Fruit fly (Drosophila melanogaster) whole organism, prepupa: ENCODE results near the gene CG7879.

ENCODE experiments used
- Blimp-1 ChIP-seq: fragments of 200-800 bp; sonication (Bioruptor generic); optimal IDR thresholded peaks from 3 replicates; lab custom pipeline; 2017; ENCODE audit warnings: missing biosample characterization, missing genetic modification characterization, mild to moderate bottlenecking, moderate library complexity, missing genetic modification reagents
- CG10669 ChIP-seq: fragments of 200-800 bp; sonication (Bioruptor generic); optimal IDR thresholded peaks from 3 replicates; lab custom pipeline; 2018; ENCODE audit warnings: missing biosample characterization, mild to moderate bottlenecking, missing genetic modification characterization, moderate library complexity
- CG11902 ChIP-seq: fragments of 200-800 bp; sonication (Bioruptor generic); optimal IDR thresholded peaks from 3 replicates; lab custom pipeline; 2016; ENCODE audit warnings: missing biosample characterization, missing genetic modification characterization
- CG15336 ChIP-seq: fragments of 200-800 bp; sonication (Bioruptor generic); IDR thresholded peaks from 2 replicates; pipeline ENCODE4 v1.3.6; 2022; ENCODE audit warnings: missing biosample characterization, missing genetic modification characterization
- CG16779 ChIP-seq: fragments of 200-800 bp; sonication (Bioruptor generic); optimal IDR thresholded peaks from 3 replicates; lab custom pipeline; 2017; ENCODE audit warnings: missing biosample characterization, mild to moderate bottlenecking, missing genetic modification characterization
- CG3032 ChIP-seq: fragments of 200-800 bp; optimal IDR thresholded peaks from 2 replicates; lab custom pipeline; 2019; ENCODE audit warnings: missing biosample characterization, mild to moderate bottlenecking, missing genetic modification characterization, moderate library complexity
- CG32006 ChIP-seq: fragments of 200-800 bp; sonication (Bioruptor generic); optimal IDR thresholded peaks from 3 replicates; lab custom pipeline; 2017; ENCODE audit warnings: missing biosample characterization, mild to moderate bottlenecking, missing genetic modification characterization
- CG34406 ChIP-seq: fragments of 200-800 bp; sonication (Bioruptor generic); optimal IDR thresholded peaks from 3 replicates; lab custom pipeline; 2016; ENCODE audit warnings: missing biosample characterization, missing genetic modification characterization
- CG3919 ChIP-seq: fragments of 200-800 bp; sonication (Bioruptor generic); optimal IDR thresholded peaks from 3 replicates; lab custom pipeline; 2016; ENCODE audit warnings: missing biosample characterization, missing genetic modification characterization
- CG6163 ChIP-seq: fragments of 200-800 bp; sonication (Bioruptor generic); IDR thresholded peaks from 3 replicates; pipeline ENCODE4 v1.3.6; 2022; ENCODE audit warnings: missing biosample characterization, missing genetic modification characterization
- CG6276 ChIP-seq: fragments of 200-800 bp; sonication (Bioruptor generic); optimal IDR thresholded peaks from 2 replicates; lab custom pipeline; 2017; ENCODE audit warnings: missing biosample characterization, mild to moderate bottlenecking, missing genetic modification characterization
- CG6792 ChIP-seq: fragments of 200-800 bp; sonication (Bioruptor generic); optimal IDR thresholded peaks from 3 replicates; lab custom pipeline; 2016; ENCODE audit warnings: missing biosample characterization, missing genetic modification characterization
- CG6808 ChIP-seq: fragments of 200-800 bp; sonication (Bioruptor generic); optimal IDR thresholded peaks from 3 replicates; lab custom pipeline; 2017; ENCODE audit warnings: missing biosample characterization, missing genetic modification characterization, mild to moderate bottlenecking, moderate library complexity, missing genetic modification reagents
- CG6854 ChIP-seq: fragments of 200-800 bp; sonication (Bioruptor generic); optimal IDR thresholded peaks from 2 replicates; lab custom pipeline; 2017; ENCODE audit warnings: missing biosample characterization, mild to moderate bottlenecking, missing genetic modification characterization
- CG8119 ChIP-seq: fragments of 200-800 bp; sonication (Bioruptor generic); IDR thresholded peaks from 3 replicates; pipeline ENCODE4 v1.3.6; 2022; ENCODE audit warnings: missing biosample characterization, missing genetic modification characterization
- CG8632 ChIP-seq: fragments of 200-800 bp; sonication (Bioruptor generic); optimal IDR thresholded peaks from 3 replicates; lab custom pipeline; 2016; ENCODE audit warnings: missing biosample characterization, missing genetic modification characterization
- Eip78C ChIP-seq: fragments of 200-800 bp; sonication (Bioruptor generic); peaks from one replicate; lab custom pipeline; 2016; ENCODE audit warnings: missing biosample characterization, missing genetic modification characterization
- Ets21C ChIP-seq: fragments of 200-800 bp; sonication (Bioruptor generic); optimal IDR thresholded peaks from 3 replicates; lab custom pipeline; 2016; ENCODE audit warnings: missing biosample characterization, missing genetic modification characterization
- Hr4 ChIP-seq: fragments of 200-800 bp; sonication (Bioruptor generic); optimal IDR thresholded peaks from 3 replicates; lab custom pipeline; 2016; ENCODE audit warnings: missing biosample characterization, missing genetic modification characterization
- Lpt ChIP-seq: fragments of 200-800 bp; sonication (Bioruptor generic); optimal IDR thresholded peaks from 3 replicates; lab custom pipeline; 2016; ENCODE audit warnings: missing biosample characterization, missing genetic modification characterization
- Met ChIP-seq: fragments of 200-800 bp; sonication (Bioruptor generic); optimal IDR thresholded peaks from 3 replicates; lab custom pipeline; 2016; ENCODE audit warnings: missing biosample characterization, missing genetic modification characterization
- OdsH ChIP-seq: fragments of 200-800 bp; sonication (Bioruptor generic); optimal IDR thresholded peaks from 3 replicates; lab custom pipeline; 2016; ENCODE audit warnings: missing biosample characterization, missing genetic modification characterization
- Smox ChIP-seq: fragments of 200-800 bp; sonication (Bioruptor generic); optimal IDR thresholded peaks from 3 replicates; lab custom pipeline; 2016; ENCODE audit warnings: missing biosample characterization, missing genetic modification characterization
- Sox14 ChIP-seq: fragments of 200-800 bp; sonication (Bioruptor generic); optimal IDR thresholded peaks from 3 replicates; lab custom pipeline; 2016; ENCODE audit warnings: missing biosample characterization, missing genetic modification characterization
- Sox15 ChIP-seq: fragments of 200-800 bp; sonication (Bioruptor generic); optimal IDR thresholded peaks from 3 replicates; lab custom pipeline; 2016; ENCODE audit warnings: missing biosample characterization, missing genetic modification characterization
- achi ChIP-seq: fragments of 200-800 bp; sonication (Bioruptor generic); optimal IDR thresholded peaks from 3 replicates; lab custom pipeline; 2016; ENCODE audit warnings: missing biosample characterization, missing genetic modification characterization
- acj6 ChIP-seq: fragments of 200-800 bp; sonication (Bioruptor generic); optimal IDR thresholded peaks from 3 replicates; lab custom pipeline; 2016; ENCODE audit warnings: missing biosample characterization, missing genetic modification characterization
- cyc ChIP-seq: fragments of 200-800 bp; sonication (Bioruptor generic); optimal IDR thresholded peaks from 3 replicates; lab custom pipeline; 2016; ENCODE audit warnings: missing biosample characterization, missing genetic modification characterization
- dac ChIP-seq: fragments of 200-800 bp; sonication (Bioruptor generic); optimal IDR thresholded peaks from 2 replicates; lab custom pipeline; 2017; ENCODE audit warnings: missing biosample characterization, mild to moderate bottlenecking, missing genetic modification characterization
- dsx ChIP-seq: fragments of 200-800 bp; optimal IDR thresholded peaks from 3 replicates; lab custom pipeline; 2019; ENCODE audit warnings: missing biosample characterization, mild to moderate bottlenecking, missing genetic modification characterization, moderate library complexity; ENCODE audit not compliant: poor library complexity, severe bottlenecking
- eg ChIP-seq: fragments of 200-800 bp; sonication (Bioruptor generic); IDR thresholded peaks from 3 replicates; pipeline ENCODE4 v1.3.6; 2022; ENCODE audit warnings: missing biosample characterization, missing genetic modification characterization
- fkh ChIP-seq: fragments of 200-800 bp; sonication (Bioruptor generic); optimal IDR thresholded peaks from 3 replicates; lab custom pipeline; 2017; ENCODE audit warnings: missing biosample characterization, mild to moderate bottlenecking, missing genetic modification characterization, moderate library complexity
- lz ChIP-seq: fragments of 200-800 bp; sonication (Bioruptor generic); optimal IDR thresholded peaks from 3 replicates; lab custom pipeline; 2016; ENCODE audit warnings: missing biosample characterization, missing genetic modification characterization
- pdm3 ChIP-seq: fragments of 200-800 bp; sonication (Bioruptor generic); optimal IDR thresholded peaks from 3 replicates; lab custom pipeline; 2016; ENCODE audit warnings: missing biosample characterization, missing genetic modification characterization
- spab ChIP-seq: fragments of 200-800 bp; sonication (Bioruptor generic); optimal IDR thresholded peaks from 2 replicates; lab custom pipeline; 2017; ENCODE audit warnings: missing biosample characterization, mild to moderate bottlenecking, missing genetic modification characterization, missing genetic modification reagents
- ss ChIP-seq, 2 experiments: fragments of 200-800 bp; sonication (Bioruptor generic); optimal IDR thresholded peaks; 2 replicates in 1 of 2; 3 replicates in 1 of 2; lab custom pipeline; 2017 to 2018; ENCODE audit warnings: mild to moderate bottlenecking in 2 of 2, missing biosample characterization in 2 of 2, missing genetic modification characterization in 2 of 2, moderate library complexity in 1 of 2
- svp ChIP-seq: fragments of 200-800 bp; sonication (Bioruptor generic); peaks from one replicate; lab custom pipeline; 2016; ENCODE audit warnings: missing biosample characterization, missing genetic modification characterization
- topi ChIP-seq: fragments of 200-800 bp; sonication (Bioruptor generic); optimal IDR thresholded peaks from 3 replicates; lab custom pipeline; 2016; ENCODE audit warnings: missing biosample characterization, missing genetic modification characterization
- vri ChIP-seq: fragments of 200-800 bp; sonication (Bioruptor generic); optimal IDR thresholded peaks from 3 replicates; lab custom pipeline; 2016; ENCODE audit warnings: missing biosample characterization, mild to moderate bottlenecking, missing genetic modification characterization

CG7879 gene

DNA sequence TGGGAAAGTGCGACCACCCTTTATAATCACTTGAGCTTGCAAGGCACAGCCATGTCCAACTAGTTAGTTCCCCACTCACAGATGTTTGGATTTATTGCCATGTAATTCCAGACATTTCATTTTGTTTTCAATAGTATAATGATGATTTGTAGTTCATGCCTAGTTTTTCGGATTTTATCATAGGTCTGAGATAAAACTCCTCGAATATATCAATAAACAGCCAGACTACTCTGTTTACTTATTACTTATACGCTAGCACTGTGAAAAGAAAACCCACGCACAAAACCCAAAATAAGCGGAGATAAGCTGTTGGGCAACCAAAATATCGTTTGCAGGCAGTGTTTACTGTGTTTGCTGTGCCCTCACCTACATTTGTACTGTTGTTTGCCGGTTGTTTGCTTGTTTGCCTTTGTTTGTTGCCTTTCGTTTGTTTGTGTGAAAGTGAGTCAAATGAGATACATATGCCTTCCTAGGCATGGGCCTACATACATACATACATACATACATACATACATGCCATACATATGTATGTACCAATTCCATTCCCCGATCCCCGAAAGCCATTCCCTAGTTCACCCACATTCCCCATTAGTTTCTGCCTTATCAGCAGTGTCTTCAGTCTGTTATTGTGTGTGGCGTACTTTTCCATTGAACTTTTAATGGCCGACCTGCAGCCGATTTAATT lies 10.9 kb upstream of the CG7879 start (continued):
- TF ChIP-seq achi (GFP tag; lab: Kevin White, UChicago), result peak; percentile 50
- no peak for TF ChIP-seq Smox (GFP tag; lab: Kevin White, UChicago)
- peak; percentile 55 for TF ChIP-seq Sox14 (GFP tag; lab: Kevin White, UChicago)
- no peak for TF ChIP-seq CG6163 (GFP tag; lab: Robert Waterston, UW)
- peak; percentile 12 for TF ChIP-seq CG3032 (tag; lab: Kevin White, UChicago)
- TF ChIP-seq CG34406 (GFP tag; lab: Kevin White, UChicago), result peak; percentile 41
- TF ChIP-seq CG8119 (GFP tag; lab: Robert Waterston, UW), result peak; percentile 63
- TF ChIP-seq spab, result peak; percentile 18
- TF ChIP-seq CG6808 (GFP tag; lab: Kevin White, UChicago), result no peak

DNA sequence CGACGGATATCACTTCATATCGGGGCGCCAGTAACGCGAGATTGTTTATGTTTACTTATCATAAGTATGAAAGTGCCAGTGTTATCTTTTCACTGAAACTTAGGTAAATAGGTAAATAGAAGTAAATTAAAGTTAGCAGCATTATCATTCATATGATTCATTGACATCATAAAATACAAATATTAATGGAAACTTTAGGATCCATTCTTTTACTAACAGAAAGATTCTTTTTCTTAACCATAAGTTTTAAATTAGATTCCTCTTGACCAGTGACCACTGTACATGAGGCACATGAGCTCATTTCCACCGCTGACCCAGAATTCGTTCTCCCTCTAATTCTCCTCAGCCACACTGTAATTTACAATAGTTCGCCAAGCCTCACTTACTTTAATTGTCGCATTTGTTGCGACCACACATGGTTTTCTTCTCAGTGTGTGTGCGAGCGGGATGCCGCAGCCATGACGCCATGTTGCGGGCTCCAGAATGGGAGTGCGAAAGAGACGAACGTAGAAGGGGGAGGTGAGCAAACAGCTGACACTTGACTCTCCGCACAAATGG lies 10.1 kb upstream of the CG7879 start:
- TF ChIP-seq CG8119 (GFP tag; lab: Robert Waterston, UW) (0 out of 3 replicates have a peak, but pooled peaks have one; percentile 16), dac (GFP tag; lab: Kevin White, UChicago) (no peak), CG6163 (GFP tag; lab: Robert Waterston, UW) (peak; percentile 33; the same call in 1 of the 3 replicates), CG8632 (GFP tag; lab: Kevin White, UChicago) (no peak), achi (GFP tag; lab: Kevin White, UChicago) (peak; percentile 19), CG3919 (GFP tag; lab: Kevin White, UChicago) (peak; percentile 5), lz (GFP tag; lab: Kevin White, UChicago) (no peak), cyc (no peak), Met (GFP tag; lab: Kevin White, UChicago) (no peak), CG6792 (no peak), Eip78C (peak; percentile 52), dsx (GFP tag; lab: Kevin White, UChicago) (no peak), svp (GFP tag; lab: Kevin White, UChicago) (peak; percentile 61), Hr4 (peak; percentile 1), Sox15 (GFP tag; lab: Kevin White, UChicago) (no peak), fkh (peak; percentile 64), CG15336 (GFP tag; lab: Robert Waterston, UW) (no peak)

DNA sequence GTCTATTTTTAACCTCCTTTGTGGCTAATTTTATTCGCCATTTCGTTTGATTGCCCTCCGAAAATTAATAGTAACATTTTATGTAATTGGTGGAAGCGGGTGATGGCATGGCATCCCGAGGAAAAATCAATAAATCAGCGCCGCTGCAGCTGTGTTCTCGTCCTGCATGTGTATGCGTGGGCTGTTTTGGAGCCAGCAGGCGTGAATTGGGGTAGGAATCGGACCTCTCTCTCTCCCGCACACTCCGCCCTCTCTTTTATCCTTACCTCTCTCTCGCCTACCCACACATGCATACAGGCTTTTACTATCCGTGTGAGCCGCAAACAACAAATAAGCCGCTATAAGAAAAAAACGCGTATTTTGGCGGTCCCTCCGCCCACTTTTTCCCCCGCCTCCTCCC lies 8.9 kb upstream of the CG7879 start:
- TF ChIP-seq CG32006 (GFP tag; lab: Kevin White, UChicago) (no peak), eg (GFP tag; lab: Robert Waterston, UW) (0 out of 3 replicates have a peak, but pooled peaks have one; percentile 26)

DNA sequence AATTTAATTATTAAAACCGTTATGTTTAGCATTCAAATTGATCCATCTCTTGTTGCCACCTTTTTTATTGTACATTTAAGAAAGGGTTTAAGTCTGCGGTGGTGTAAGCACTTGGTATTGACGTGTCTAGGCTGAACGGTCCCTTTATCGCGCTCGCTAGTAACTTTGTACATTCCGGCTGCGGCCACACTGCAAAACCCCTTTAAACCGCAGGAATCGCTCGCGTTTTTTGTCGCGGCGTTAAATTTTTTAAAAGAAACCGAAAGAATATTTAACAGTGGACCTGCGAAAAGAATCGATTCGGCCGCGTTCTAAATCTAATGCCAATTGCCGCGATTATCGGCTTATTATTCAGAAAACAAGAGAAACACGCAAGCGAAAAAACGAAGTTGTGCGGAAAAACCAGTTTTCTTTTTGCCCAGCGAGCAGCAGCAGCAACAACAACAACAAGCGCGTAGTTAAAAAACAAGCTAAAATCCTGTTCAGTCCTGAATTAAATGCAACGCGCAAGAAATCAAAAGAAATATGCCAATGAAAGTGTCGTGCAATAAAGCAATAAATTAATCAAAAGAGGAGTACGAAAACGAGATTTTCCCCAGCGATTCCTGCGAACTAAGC lies 8.2 kb upstream of the CG7879 start, which contains the start of gene CG13917:
TSS of gene CG13917 (plus strand) at position 211 of the 618 bp plus-strand sequence.
- TF ChIP-seq CG6276 (GFP tag; lab: Kevin White, UChicago) (peak; percentile 36), Sox15 (GFP tag; lab: Kevin White, UChicago) (no peak), vri (GFP tag; lab: Kevin White, UChicago) (no peak), topi (GFP tag; lab: Kevin White, UChicago) (no peak), cyc (no peak), CG6854 (GFP tag; lab: Kevin White, UChicago) (peak; percentile 71), CG6163 (GFP tag; lab: Robert Waterston, UW) (peak; percentile 33; the same call in 1 of the 3 replicates), acj6 (no peak), OdsH (no peak), CG16779 (peak; percentile 7), pdm3 (GFP tag; lab: Kevin White, UChicago) (no peak), CG8119 (GFP tag; lab: Robert Waterston, UW) (0 out of 3 replicates have a peak, but pooled peaks have one; percentile 15), CG6808 (GFP tag; lab: Kevin White, UChicago) (peak; percentile 29), ss (GFP tag; optimal IDR thresholded peaks at IDR 0.05; lab: Kevin White, UChicago) (peak in 1 of 2 experiments; percentile 42), CG15336 (GFP tag; lab: Robert Waterston, UW) (no peak), Met (GFP tag; lab: Kevin White, UChicago) (no peak), Eip78C (peak; percentile 85), CG32006 (GFP tag; lab: Kevin White, UChicago) (no peak), CG8632 (GFP tag; lab: Kevin White, UChicago) (no peak), Blimp-1 (no peak), Ets21C (no peak), dac (GFP tag; lab: Kevin White, UChicago) (no peak), CG10669 (GFP tag; lab: Kevin White, UChicago) (no peak), fkh (no peak), CG3919 (GFP tag; lab: Kevin White, UChicago) (no peak), CG11902 (GFP tag; lab: Kevin White, UChicago) (no peak), svp (GFP tag; lab: Kevin White, UChicago) (no peak), CG6792 (no peak), Lpt (GFP tag; lab: Kevin White, UChicago) (no peak), dsx (GFP tag; lab: Kevin White, UChicago) (peak; percentile 45), eg (GFP tag; lab: Robert Waterston, UW) (0 out of 3 replicates have a peak, but pooled peaks have one; percentile 21)
